Worm (Caenorhabditis elegans) whole organism, L1 larva: ENCODE data around the gene F54D5.7.
A peak's percentile ranks its signal among the peaks of the same experiment; 100 is the strongest.
"Not testable (repeated sequence)": the region's sequence is repeated elsewhere in the genome, so short reads cannot be mapped to it uniquely, and the experiment has no call there.

Experiments
- C04F5.9 ChIP-seq: sonication (generic microtip); optimal IDR thresholded peaks from 2 replicates; lab custom pipeline; 2016; ENCODE audit warnings: missing genetic modification characterization, missing compliant biosample characterization
- C34B4.2 ChIP-seq: sonication (generic microtip); optimal IDR thresholded peaks from 2 replicates; lab custom pipeline; 2017; ENCODE audit warnings: mild to moderate bottlenecking, missing genetic modification characterization, missing compliant biosample characterization
- F16B12.6 ChIP-seq: fragments of 150-350 bp; optimal IDR thresholded peaks from 2 replicates; lab custom pipeline; 2014; ENCODE audit warnings: missing biosample characterization, missing genetic modification characterization
- aha-1 ChIP-seq: fragments of 150-350 bp; optimal IDR thresholded peaks from 2 replicates; lab custom pipeline; 2014; ENCODE audit warnings: missing biosample characterization, missing genetic modification characterization
- aly-2 ChIP-seq: fragments of 150-350 bp; optimal IDR thresholded peaks from 2 replicates; lab custom pipeline; 2014; ENCODE audit warnings: missing biosample characterization, missing genetic modification characterization
- ceh-8 ChIP-seq: fragments of 200-800 bp; sonication (Bioruptor generic); optimal IDR thresholded peaks from 2 replicates; lab custom pipeline; 2018; ENCODE audit warnings: mild to moderate bottlenecking, missing genetic modification characterization, moderate library complexity, missing compliant biosample characterization
- ceh-82 ChIP-seq, 3 experiments: fragments of 150-350 bp in 1 of 3; sonication (generic microtip) in 2 of 3; optimal IDR thresholded peaks; 2 replicates each; lab custom pipeline; 2014 to 2017; ENCODE audit warnings: missing biosample characterization in 3 of 3, missing genetic modification characterization in 3 of 3
- ceh-88 ChIP-seq: fragments of 200-800 bp; sonication (Bioruptor generic); IDR thresholded peaks from 2 replicates; pipeline ENCODE4 v1.3.6; 2022; ENCODE audit warnings: missing genetic modification characterization, missing compliant biosample characterization
- ceh-90 ChIP-seq: sonication (generic microtip); optimal IDR thresholded peaks from 2 replicates; lab custom pipeline; 2016; ENCODE audit warnings: missing genetic modification characterization, missing compliant biosample characterization
- egl-13 ChIP-seq: sonication (generic microtip); optimal IDR thresholded peaks from 2 replicates; lab custom pipeline; 2016; ENCODE audit warnings: missing genotype, missing genetic modification reagents, missing genetic modification characterization, missing compliant biosample characterization
- elt-2 ChIP-seq: sonication (generic microtip); optimal IDR thresholded peaks from 2 replicates; lab custom pipeline; 2016; ENCODE audit warnings: missing genetic modification characterization, mild to moderate bottlenecking, inconsistent platforms, missing compliant biosample characterization, missing genetic modification reagents
- fkh-10 ChIP-seq: sonication (generic microtip); optimal IDR thresholded peaks from 2 replicates; lab custom pipeline; 2017; ENCODE audit warnings: missing biosample characterization, missing genetic modification reagents, missing genetic modification characterization
- fkh-4 ChIP-seq: sonication (generic microtip); optimal IDR thresholded peaks from 2 replicates; lab custom pipeline; 2016; ENCODE audit warnings: missing compliant biosample characterization, missing genetic modification characterization, borderline replicate concordance
- grh-1 ChIP-seq: fragments of 200-800 bp; sonication (Bioruptor generic); IDR thresholded peaks from 2 replicates; pipeline ENCODE4 v1.3.6; 2022; ENCODE audit warnings: missing genetic modification reagents, missing genetic modification characterization, missing compliant biosample characterization
- hlh-17 ChIP-seq: fragments of 200-800 bp; sonication (Bioruptor generic); optimal IDR thresholded peaks from 2 replicates; lab custom pipeline; 2018; ENCODE audit warnings: missing genetic modification characterization, mild to moderate bottlenecking, missing compliant biosample characterization, moderate library complexity, borderline replicate concordance
- irx-1 ChIP-seq: sonication (generic microtip); optimal IDR thresholded peaks from 2 replicates; lab custom pipeline; 2016; ENCODE audit warnings: missing genetic modification characterization, missing compliant biosample characterization
- isw-1 ChIP-seq: fragments of 200-800 bp; sonication (Bioruptor generic); IDR thresholded peaks from 2 replicates; pipeline ENCODE4 v1.3.6; 2022; ENCODE audit warnings: missing genetic modification characterization, missing compliant biosample characterization
- jun-1 ChIP-seq: fragments of 150-350 bp; optimal IDR thresholded peaks from 2 replicates; lab custom pipeline; 2014; ENCODE audit warnings: missing biosample characterization, missing genetic modification reagents, missing genetic modification characterization
- lin-13 ChIP-seq: fragments of 150-350 bp; optimal IDR thresholded peaks from 2 replicates; lab custom pipeline; 2014; ENCODE audit warnings: missing biosample characterization, missing genetic modification reagents, missing genetic modification characterization
- lin-35 ChIP-seq, 2 experiments: fragments of 150-350 bp; optimal IDR thresholded peaks; 2 replicates each; lab custom pipeline; 2014; ENCODE audit warnings: missing biosample characterization in 2 of 2, missing genetic modification characterization in 2 of 2, missing genetic modification reagents in 2 of 2
- lsy-2 ChIP-seq, 2 experiments: fragments of 150-350 bp; optimal IDR thresholded peaks; 2 replicates each; lab custom pipeline; 2014; ENCODE audit warnings: missing biosample characterization in 2 of 2, missing genetic modification characterization in 2 of 2
- mab-9 ChIP-seq: fragments of 200-800 bp; sonication (Bioruptor generic); IDR thresholded peaks from 2 replicates; pipeline ENCODE4 v1.3.6; 2022; ENCODE audit warnings: missing genetic modification reagents, missing genetic modification characterization, missing compliant biosample characterization
- nhr-19 ChIP-seq: fragments of 200-800 bp; sonication (Bioruptor generic); conservative IDR thresholded peaks from 2 replicates; pipeline ENCODE4 v1.3.6; 2022; ENCODE audit warnings: missing genetic modification characterization, missing compliant biosample characterization
- nhr-237 ChIP-seq: fragments of 150-350 bp; optimal IDR thresholded peaks from 2 replicates; lab custom pipeline; 2014; ENCODE audit warnings: missing biosample characterization, missing genetic modification characterization
- nhr-47 ChIP-seq: sonication (generic microtip); optimal IDR thresholded peaks from 2 replicates; lab custom pipeline; 2016; ENCODE audit warnings: mild to moderate bottlenecking, missing genetic modification characterization, moderate library complexity, missing compliant biosample characterization
- nhr-71 ChIP-seq: sonication (generic microtip); optimal IDR thresholded peaks from 2 replicates; lab custom pipeline; 2016; ENCODE audit warnings: mild to moderate bottlenecking, missing genetic modification characterization, moderate library complexity, missing compliant biosample characterization
- nhr-76 ChIP-seq: sonication (generic microtip); optimal IDR thresholded peaks from 2 replicates; lab custom pipeline; 2017; ENCODE audit warnings: missing biosample characterization, missing genetic modification characterization
- nhr-85 ChIP-seq: sonication (generic microtip); peaks from one replicate; lab custom pipeline; 2016; ENCODE audit warnings: missing genetic modification characterization, inconsistent platforms, missing compliant biosample characterization
- pax-3 ChIP-seq: fragments of 200-800 bp; sonication (Bioruptor generic); optimal IDR thresholded peaks from 2 replicates; lab custom pipeline; 2018; ENCODE audit warnings: mild to moderate bottlenecking, missing genetic modification characterization, moderate library complexity, missing compliant biosample characterization
- rnt-1 ChIP-seq: sonication (generic microtip); optimal IDR thresholded peaks from 2 replicates; lab custom pipeline; 2016; ENCODE audit warnings: mild to moderate bottlenecking, missing genetic modification characterization, moderate library complexity, missing compliant biosample characterization
- skn-1 ChIP-seq: fragments of 150-350 bp; optimal IDR thresholded peaks from 2 replicates; lab custom pipeline; 2014; ENCODE audit warnings: missing biosample characterization, missing genetic modification characterization
- snu-23 ChIP-seq: sonication (generic microtip); optimal IDR thresholded peaks from 2 replicates; lab custom pipeline; 2016; ENCODE audit warnings: missing genetic modification characterization, missing compliant biosample characterization
- sox-4 ChIP-seq: sonication (generic microtip); optimal IDR thresholded peaks from 2 replicates; lab custom pipeline; 2016; ENCODE audit warnings: missing genetic modification characterization, missing compliant biosample characterization
- sup-37 ChIP-seq: fragments of 200-800 bp; sonication (Bioruptor generic); optimal IDR thresholded peaks from 2 replicates; lab custom pipeline; 2018; ENCODE audit warnings: mild to moderate bottlenecking, missing genetic modification characterization, missing compliant biosample characterization
- tbx-2 ChIP-seq: sonication (generic microtip); optimal IDR thresholded peaks from 2 replicates; lab custom pipeline; 2016; ENCODE audit warnings: missing genetic modification characterization, missing compliant biosample characterization
- tlp-1 ChIP-seq: fragments of 150-350 bp; optimal IDR thresholded peaks from 2 replicates; lab custom pipeline; 2014; ENCODE audit warnings: missing biosample characterization, missing genetic modification characterization
- unc-130 ChIP-seq: fragments of 150-350 bp; optimal IDR thresholded peaks from 2 replicates; lab custom pipeline; 2017; ENCODE audit warnings: missing biosample characterization, missing genetic modification characterization, inconsistent platforms
- unc-62 ChIP-seq: fragments of 150-350 bp; optimal IDR thresholded peaks from 2 replicates; lab custom pipeline; 2014; ENCODE audit warnings: missing biosample characterization, missing genetic modification reagents, missing genetic modification characterization
- unc-86 ChIP-seq: sonication (generic microtip); optimal IDR thresholded peaks from 2 replicates; lab custom pipeline; 2016; ENCODE audit warnings: missing genetic modification characterization, missing compliant biosample characterization
- unc-98 ChIP-seq: fragments of 200-800 bp; sonication (Bioruptor generic); IDR thresholded peaks from 2 replicates; pipeline ENCODE4 v1.3.6; 2022; ENCODE audit warnings: missing genetic modification characterization, missing compliant biosample characterization
- zip-4 ChIP-seq: fragments of 200-800 bp; sonication (Bioruptor generic); optimal IDR thresholded peaks from 2 replicates; lab custom pipeline; 2018; ENCODE audit warnings: mild to moderate bottlenecking, missing genetic modification characterization, moderate library complexity, missing compliant biosample characterization

The F54D5.7 gene

DNA sequence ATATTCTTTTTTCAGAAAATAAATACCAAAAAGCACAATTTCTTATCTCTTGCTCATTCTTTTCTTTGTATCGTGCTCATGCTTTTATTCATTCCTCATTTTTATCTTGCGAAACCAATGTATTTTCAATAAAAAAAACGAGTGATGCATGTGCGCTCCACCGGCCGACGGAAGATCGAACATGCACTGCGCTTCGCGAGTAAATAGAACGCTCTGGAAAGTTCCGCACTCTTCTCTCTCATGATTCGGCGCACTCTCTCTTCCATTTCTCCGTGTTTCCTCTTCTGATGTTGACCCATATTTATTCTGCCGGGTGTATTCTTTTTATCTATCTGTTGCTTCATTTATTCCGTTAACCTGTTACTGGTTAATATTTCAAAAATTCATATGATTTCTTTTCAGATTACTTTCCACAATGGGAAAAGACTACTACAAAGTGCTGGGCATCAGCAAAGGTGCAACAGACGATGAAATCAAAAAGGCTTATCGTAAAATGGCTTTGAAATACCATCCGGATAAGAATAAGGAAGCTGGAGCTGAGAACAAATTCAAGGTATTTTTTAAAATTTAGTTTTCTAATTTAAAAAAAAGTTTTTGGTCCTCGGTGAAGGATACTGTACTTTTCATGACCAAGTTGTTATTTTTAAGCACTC is 1.9 kb upstream of the F54D5.7 start, which contains the start of gene dnj-13 (continued):
- TF ChIP-seq fkh-10 (peak; percentile 77), rnt-1 (tag; lab: Kevin White, UChicago) (peak; percentile 88), nhr-85 (tag; lab: Kevin White, UChicago) (peak; percentile 98), sup-37 (GFP tag; lab: Kevin White, UChicago) (peak; percentile 87), nhr-47 (peak; percentile 98), elt-2 (tag; lab: Kevin White, UChicago) (peak; percentile 87), ceh-8 (GFP tag; lab: Kevin White, UChicago) (peak; percentile 91), tbx-2 (tag; lab: Kevin White, UChicago) (peak; percentile 95)

DNA sequence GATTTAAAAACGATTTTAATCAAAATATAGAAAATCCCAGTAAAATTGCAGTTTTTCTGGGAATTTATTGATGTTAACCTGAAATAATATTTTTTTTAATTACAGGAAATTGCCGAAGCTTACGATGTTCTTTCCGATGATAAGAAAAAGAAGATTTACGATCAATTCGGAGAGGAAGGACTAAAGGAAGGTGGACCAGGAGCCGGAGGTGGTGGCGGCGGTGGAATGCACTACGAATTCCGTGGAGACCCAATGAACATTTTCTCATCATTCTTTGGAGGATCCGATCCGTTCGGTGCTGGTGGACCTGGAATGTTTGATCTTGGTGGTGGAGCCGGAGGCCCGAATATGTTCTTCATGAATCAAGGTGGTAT is 1.4 kb upstream of the F54D5.7 start:
- no peak for TF ChIP-seq nhr-76 (tag; lab: Kevin White, UChicago)
- TF ChIP-seq sox-4 (tag; lab: Kevin White, UChicago), result no peak
- TF ChIP-seq unc-130 (tag; lab: Kevin White, UChicago), result no peak
- TF ChIP-seq egl-13 (tag; lab: Kevin White, UChicago), result no peak
- no peak for TF ChIP-seq ceh-82 (tag; optimal IDR thresholded peaks at IDR 0.05; lab: Kevin White, UChicago)
- TF ChIP-seq nhr-71, result no peak
- TF ChIP-seq nhr-237 (tag; lab: Kevin White, UChicago), result no peak
- no peak for TF ChIP-seq jun-1
- no peak for TF ChIP-seq ceh-90 (tag; lab: Kevin White, UChicago)
- TF ChIP-seq lin-35 (GFP tag; optimal IDR thresholded peaks at IDR 0.05; lab: Kevin White, UChicago), result no peak
- TF ChIP-seq isw-1, result no peak
- no peak for TF ChIP-seq F16B12.6 (tag; lab: Kevin White, UChicago)
- no peak for TF ChIP-seq nhr-19 (GFP tag; lab: Robert Waterston, UW)
- TF ChIP-seq tbx-2 (tag; lab: Kevin White, UChicago), result no peak
- TF ChIP-seq skn-1 (tag; lab: Kevin White, UChicago), result no peak

DNA sequence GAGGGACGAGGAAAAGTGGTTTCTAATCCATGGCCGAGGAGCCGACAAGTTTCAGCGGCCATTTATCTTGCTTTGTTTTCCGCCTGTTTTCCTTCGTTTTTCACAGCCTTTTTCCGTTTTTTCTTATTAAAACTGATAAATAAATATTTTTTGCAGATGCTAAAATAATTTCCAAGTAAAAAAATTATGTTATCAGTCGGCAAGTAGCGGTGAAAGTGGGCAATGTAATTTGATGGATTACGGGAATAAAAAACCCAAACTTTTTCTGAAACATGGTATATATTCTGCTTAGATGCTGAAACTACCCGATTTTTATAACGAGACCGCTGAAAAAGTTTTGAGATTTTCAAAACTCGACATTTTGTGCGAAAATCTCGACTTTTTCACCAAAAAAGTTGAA is 4.7 kb downstream of the F54D5.7 start, which contains the start of gene dhgd-1:
dhgd-1 (minus strand) TSS at position 101 of the 400 bp plus-strand sequence.
- TF ChIP-seq C04F5.9 (tag; lab: Kevin White, UChicago); zip-4 (GFP tag; lab: Kevin White, UChicago); aha-1 (tag; lab: Kevin White, UChicago): not testable (repeated sequence)

DNA sequence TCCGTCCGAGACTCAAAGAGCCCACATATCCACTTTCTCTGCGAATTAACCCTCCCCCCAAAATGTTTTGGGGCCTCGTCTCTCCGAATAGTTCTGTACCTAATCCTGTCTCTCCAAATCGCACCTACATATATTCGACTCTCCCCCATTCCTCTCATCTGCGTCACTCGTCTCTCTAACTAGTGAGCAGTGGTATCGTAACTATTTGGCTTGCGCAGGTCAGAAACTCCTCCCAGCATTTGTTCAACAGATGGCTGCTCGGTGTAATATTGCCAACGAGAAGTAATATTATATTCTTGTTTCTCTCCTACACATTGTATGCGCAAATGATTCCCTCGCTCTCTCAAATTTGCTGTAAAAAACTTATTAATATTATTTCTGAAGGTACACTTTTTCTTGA is 8.3 kb downstream of the F54D5.7 start, which contains the start of gene F54D5.24:
F54D5.24 (plus strand) TSS at position 316 of the 400 bp plus-strand sequence.
- TF ChIP-seq unc-98 (GFP tag; lab: Robert Waterston, UW) (no peak), C34B4.2 (tag; lab: Kevin White, UChicago) (no peak), sox-4 (tag; lab: Kevin White, UChicago) (no peak), nhr-76 (tag; lab: Kevin White, UChicago) (no peak), pax-3 (tag; lab: Kevin White, UChicago) (no peak), nhr-19 (GFP tag; lab: Robert Waterston, UW) (no peak), sup-37 (GFP tag; lab: Kevin White, UChicago) (no peak), lin-13 (GFP tag; lab: Kevin White, UChicago) (no peak), fkh-4 (tag; lab: Kevin White, UChicago) (no peak), ceh-8 (GFP tag; lab: Kevin White, UChicago) (no peak), unc-86 (tag; lab: Kevin White, UChicago) (no peak), grh-1 (no peak), snu-23 (GFP tag; lab: Kevin White, UChicago) (no peak)
- TF ChIP-seq, all 84 proteins: peak for 0

DNA sequence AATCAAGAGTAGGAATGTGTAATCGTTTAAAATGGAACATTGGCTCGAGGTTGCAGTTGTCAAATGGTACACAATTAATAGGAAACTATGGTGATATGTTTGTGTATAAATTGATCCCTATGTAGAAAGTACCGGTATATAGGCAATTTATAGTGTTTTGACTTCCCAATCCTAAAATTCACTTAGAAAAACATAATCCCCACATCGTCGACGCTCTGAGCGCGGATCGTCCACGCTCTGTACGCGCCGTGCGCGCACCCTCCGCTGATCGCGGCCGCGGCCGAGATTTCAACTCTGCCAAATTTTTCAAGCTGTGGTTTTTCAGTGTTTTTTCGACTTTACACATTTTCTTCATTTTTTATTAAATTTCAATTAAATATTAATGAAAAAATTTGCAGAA is 9.0 kb downstream of the F54D5.7 start, which contains the start of gene F54D5.17:
F54D5.17 (plus strand) TSS at position 301 of the 400 bp plus-strand sequence.
- no peak for TF ChIP-seq tlp-1 (tag; lab: Kevin White, UChicago)
- TF ChIP-seq tbx-2 (tag; lab: Kevin White, UChicago), result no peak
- TF ChIP-seq pax-3 (tag; lab: Kevin White, UChicago), result no peak
- TF ChIP-seq unc-62 (GFP tag; lab: Kevin White, UChicago), result no peak
- no peak for TF ChIP-seq irx-1 (tag; lab: Kevin White, UChicago)
- no peak for TF ChIP-seq ceh-88 (GFP tag; lab: Robert Waterston, UW)
- TF ChIP-seq unc-130 (tag; lab: Kevin White, UChicago), result no peak
- TF ChIP-seq sup-37 (GFP tag; lab: Kevin White, UChicago), result no peak
- TF ChIP-seq grh-1, result no peak
- TF ChIP-seq aly-2 (tag; lab: Kevin White, UChicago), result no peak
- TF ChIP-seq nhr-19 (GFP tag; lab: Robert Waterston, UW), result no peak
- TF ChIP-seq lsy-2 (tag; optimal IDR thresholded peaks at IDR 0.05; lab: Kevin White, UChicago), result no peak
- TF ChIP-seq hlh-17 (GFP tag; lab: Kevin White, UChicago), result no peak
- TF ChIP-seq mab-9, result no peak
- no peak for TF ChIP-seq lin-35 (GFP tag; optimal IDR thresholded peaks at IDR 0.05; lab: Kevin White, UChicago)
